Worm (Caenorhabditis elegans) whole organism, L4 larva: ENCODE measurements around the gene cyp-35A4.

Source experiments
- D1046.2 ChIP-seq: fragments of 200-800 bp; sonication (Bioruptor generic); IDR thresholded peaks from 2 replicates; pipeline ENCODE4 v1.3.6; 2022; ENCODE audit warnings: missing genetic modification characterization, missing compliant biosample characterization
- F37D6.2 ChIP-seq: sonication (generic microtip); optimal IDR thresholded peaks from 2 replicates; lab custom pipeline; 2016; ENCODE audit warnings: mild to moderate bottlenecking, missing genetic modification characterization, missing compliant biosample characterization
- F44E2.7 ChIP-seq: fragments of 200-800 bp; sonication (Bioruptor generic); IDR thresholded peaks from 2 replicates; pipeline ENCODE4 v2.1.2; 2022; ENCODE audit warnings: missing genetic modification characterization, missing compliant biosample characterization
- F49E8.2 ChIP-seq: sonication (generic microtip); optimal IDR thresholded peaks from 2 replicates; lab custom pipeline; 2016; ENCODE audit warnings: missing compliant biosample characterization, mild to moderate bottlenecking, missing genetic modification characterization, borderline replicate concordance
- Y48G9A.11 ChIP-seq: fragments of 200-800 bp; sonication (Bioruptor generic); IDR thresholded peaks from 2 replicates; pipeline ENCODE4 v1.3.6; 2022; ENCODE audit warnings: missing genetic modification reagents, missing genetic modification characterization, missing compliant biosample characterization
- aha-1 ChIP-seq: fragments of 150-350 bp; peaks from one replicate; lab custom pipeline; 2014; ENCODE audit warnings: missing biosample characterization, missing genetic modification characterization
- ceh-32 ChIP-seq: sonication (generic microtip); optimal IDR thresholded peaks from 2 replicates; lab custom pipeline; 2016; ENCODE audit warnings: mild to moderate bottlenecking, missing genetic modification characterization, missing compliant biosample characterization; ENCODE audit not compliant: poor library complexity
- ceh-44 ChIP-seq: fragments of 200-800 bp; sonication (Bioruptor generic); IDR thresholded peaks from 2 replicates; pipeline ENCODE4 v1.3.6; 2022; ENCODE audit warnings: missing genetic modification reagents, missing genetic modification characterization, missing compliant biosample characterization
- ceh-62 ChIP-seq: sonication (generic microtip); optimal IDR thresholded peaks from 2 replicates; lab custom pipeline; 2017; ENCODE audit warnings: missing biosample characterization, missing genetic modification characterization
- ceh-82 ChIP-seq: sonication (generic microtip); optimal IDR thresholded peaks from 2 replicates; lab custom pipeline; 2017; ENCODE audit warnings: missing biosample characterization, missing genetic modification characterization
- daf-16 ChIP-seq, 3 experiments: sonication (generic microtip); optimal IDR thresholded peaks; 2 replicates each; lab custom pipeline; 2016 to 2017; ENCODE audit warnings: missing genetic modification characterization in 3 of 3, missing genetic modification reagents in 3 of 3, mild to moderate bottlenecking in 2 of 3, missing compliant biosample characterization in 2 of 3, missing biosample characterization in 1 of 3, moderate library complexity in 1 of 3
- daf-19 ChIP-seq: fragments of 200-800 bp; sonication (Bioruptor generic); conservative IDR thresholded peaks from 2 replicates; pipeline ENCODE4 v1.3.6; 2022; ENCODE audit warnings: missing genetic modification characterization, missing compliant biosample characterization
- dmd-9 ChIP-seq: fragments of 200-800 bp; sonication (Bioruptor generic); IDR thresholded peaks from 2 replicates; pipeline ENCODE4 v1.3.6; 2022; ENCODE audit warnings: missing genetic modification reagents, missing genetic modification characterization, missing compliant biosample characterization
- dpl-1 ChIP-seq: fragments of 150-350 bp; optimal IDR thresholded peaks from 2 replicates; lab custom pipeline; 2014; ENCODE audit warnings: missing biosample characterization, missing genetic modification reagents, missing genetic modification characterization
- duxl-1 ChIP-seq: sonication (generic microtip); optimal IDR thresholded peaks from 2 replicates; lab custom pipeline; 2016; ENCODE audit warnings: mild to moderate bottlenecking, missing genetic modification characterization, moderate library complexity, missing compliant biosample characterization; ENCODE audit not compliant: poor library complexity
- fos-1 ChIP-seq: fragments of 150-350 bp; optimal IDR thresholded peaks from 2 replicates; lab custom pipeline; 2014; ENCODE audit warnings: missing biosample characterization, missing genetic modification characterization
- gei-8 ChIP-seq: fragments of 200-800 bp; sonication (Bioruptor generic); optimal IDR thresholded peaks from 2 replicates; lab custom pipeline; 2018; ENCODE audit warnings: mild to moderate bottlenecking, missing genetic modification characterization, missing compliant biosample characterization
- hlh-30 ChIP-seq: sonication (generic microtip); optimal IDR thresholded peaks from 2 replicates; lab custom pipeline; 2017; ENCODE audit warnings: antibody characterized with exemption, mild to moderate bottlenecking, missing genetic modification characterization, missing compliant biosample characterization; ENCODE audit not compliant: insufficient read depth
- jun-1 ChIP-seq: fragments of 150-350 bp; optimal IDR thresholded peaks from 2 replicates; lab custom pipeline; 2014; ENCODE audit warnings: missing biosample characterization, missing genetic modification reagents, missing genetic modification characterization
- lim-7 ChIP-seq: fragments of 200-800 bp; sonication (Bioruptor generic); IDR thresholded peaks from 2 replicates; pipeline ENCODE4 v1.3.6; 2022; ENCODE audit warnings: missing genetic modification characterization, missing compliant biosample characterization
- lin-29 ChIP-seq: fragments of 200-800 bp; sonication (Bioruptor generic); IDR thresholded peaks from 2 replicates; pipeline ENCODE4 v1.3.6; 2022; ENCODE audit warnings: missing genetic modification reagents, missing genetic modification characterization, missing compliant biosample characterization
- lsy-2 ChIP-seq, 2 experiments: fragments of 150-350 bp in 1 of 2; sonication (generic microtip) in 1 of 2; optimal IDR thresholded peaks; 2 replicates each; lab custom pipeline; 2014 to 2017; ENCODE audit warnings: missing biosample characterization in 2 of 2, missing genetic modification characterization in 2 of 2
- mes-2 ChIP-seq: sonication (generic microtip); optimal IDR thresholded peaks from 2 replicates; lab custom pipeline; 2016; ENCODE audit warnings: missing genotype, mild to moderate bottlenecking, missing genetic modification characterization, missing compliant biosample characterization; ENCODE audit not compliant: poor library complexity, severe bottlenecking
- mxl-2 ChIP-seq: fragments of 200-800 bp; sonication (Bioruptor generic); conservative IDR thresholded peaks from 2 replicates; pipeline ENCODE4 v1.3.6; 2022; ENCODE audit warnings: missing genetic modification reagents, missing genetic modification characterization, missing compliant biosample characterization
- nhr-10 ChIP-seq: fragments of 150-350 bp; optimal IDR thresholded peaks from 2 replicates; lab custom pipeline; 2014; ENCODE audit warnings: missing biosample characterization, missing genetic modification characterization
- nhr-237 ChIP-seq: sonication (generic microtip); optimal IDR thresholded peaks from 2 replicates; lab custom pipeline; 2017; ENCODE audit warnings: missing biosample characterization, missing genetic modification characterization
- nhr-28 ChIP-seq: fragments of 150-350 bp; optimal IDR thresholded peaks from 2 replicates; lab custom pipeline; 2014; ENCODE audit warnings: missing biosample characterization, missing genetic modification characterization
- nhr-6 ChIP-seq: fragments of 150-350 bp; optimal IDR thresholded peaks from 2 replicates; lab custom pipeline; 2014; ENCODE audit warnings: missing biosample characterization, missing genetic modification characterization
- pqm-1 ChIP-seq: sonication (generic microtip); optimal IDR thresholded peaks from 2 replicates; lab custom pipeline; 2017; ENCODE audit warnings: missing biosample characterization, missing genetic modification characterization
- sdz-12 ChIP-seq: fragments of 200-800 bp; sonication (Bioruptor generic); optimal IDR thresholded peaks from 2 replicates; lab custom pipeline; 2018; ENCODE audit warnings: mild to moderate bottlenecking, missing genetic modification characterization, missing compliant biosample characterization
- spr-1 ChIP-seq: sonication (generic microtip); optimal IDR thresholded peaks from 2 replicates; lab custom pipeline; 2016; ENCODE audit warnings: mild to moderate bottlenecking, missing genetic modification characterization, missing compliant biosample characterization
- tag-97 ChIP-seq: fragments of 200-800 bp; sonication (Bioruptor generic); IDR thresholded peaks from 2 replicates; pipeline ENCODE4 v1.3.6; 2022; ENCODE audit warnings: missing genetic modification characterization, missing compliant biosample characterization
- zfp-3 ChIP-seq: fragments of 200-800 bp; sonication (Bioruptor generic); conservative IDR thresholded peaks from 2 replicates; pipeline ENCODE4 v1.3.6; 2022; ENCODE audit warnings: missing genetic modification reagents, missing genetic modification characterization, missing compliant biosample characterization
- zip-2 ChIP-seq: fragments of 150-350 bp; optimal IDR thresholded peaks from 2 replicates; lab custom pipeline; 2014; ENCODE audit warnings: missing biosample characterization, missing genetic modification characterization
- ztf-11 ChIP-seq: fragments of 150-350 bp; optimal IDR thresholded peaks from 2 replicates; lab custom pipeline; 2014; ENCODE audit warnings: missing biosample characterization, missing genetic modification characterization

Gene cyp-35A4

ce11 chrV:4029627-4030026 is 1.8 kb upstream of the cyp-35A4 start:
- no peak for TF ChIP-seq ceh-62 (tag; lab: Kevin White, UChicago)
- TF ChIP-seq mes-2 (tag; lab: Kevin White, UChicago): peak; percentile 31
- no peak for TF ChIP-seq ztf-11 (tag; lab: Kevin White, UChicago)
- peak; percentile 54 for TF ChIP-seq duxl-1 (tag; lab: Kevin White, UChicago)
- TF ChIP-seq zfp-3: no peak
- TF ChIP-seq daf-19 (GFP tag; lab: Robert Waterston, UW): no peak
- peak; percentile 31 for TF ChIP-seq aha-1
- TF ChIP-seq nhr-6 (tag; lab: Kevin White, UChicago): no peak
- TF ChIP-seq hlh-30 (tag; lab: Kevin White, UChicago): peak; percentile 31
- TF ChIP-seq jun-1 (tag; lab: Kevin White, UChicago): no peak
- peak; percentile 1 for TF ChIP-seq nhr-28 (tag; lab: Kevin White, UChicago)
- TF ChIP-seq Y48G9A.11 (GFP tag; lab: Robert Waterston, UW): no peak
- TF ChIP-seq lim-7 (GFP tag; lab: Robert Waterston, UW): no peak
- TF ChIP-seq, all 104 proteins: peak for 5

ce11 chrV:4034303-4034702 is 2.9 kb downstream of the cyp-35A4 start, which contains the start of gene C49G7.7:
Gene C49G7.7, plus strand, starts transcription at chrV:4034476.
- peak; percentile 58 for TF ChIP-seq zip-2 (tag; lab: Kevin White, UChicago)
- TF ChIP-seq gei-8: no peak
- peak; percentile 29 for TF ChIP-seq pqm-1 (tag; lab: Kevin White, UChicago)
- no peak for TF ChIP-seq daf-16 (GFP tag; optimal IDR thresholded peaks at IDR 0.05; lab: Kevin White, UChicago)
- peak; percentile 27 for TF ChIP-seq daf-16 (tag; optimal IDR thresholded peaks at IDR 0.05; lab: Kevin White, UChicago)
- peak; percentile 32 for TF ChIP-seq aha-1

ce11 chrV:4035811-4036210 is 4.4 kb downstream of the cyp-35A4 start, which contains the start of gene C49G7.13:
Gene C49G7.13, plus strand, starts transcription at chrV:4036111.
- no peak for TF ChIP-seq dmd-9 (GFP tag; lab: Robert Waterston, UW)
- TF ChIP-seq lsy-2 (tag; optimal IDR thresholded peaks at IDR 0.05; lab: Kevin White, UChicago): no peak
- TF ChIP-seq F44E2.7 (GFP tag; lab: Robert Waterston, UW): no peak
- TF ChIP-seq mxl-2 (GFP tag; lab: Robert Waterston, UW): no peak
- TF ChIP-seq ceh-32 (tag; lab: Kevin White, UChicago): no peak
- TF ChIP-seq Y48G9A.11 (GFP tag; lab: Robert Waterston, UW): no peak
- no peak for TF ChIP-seq fos-1 (tag; lab: Kevin White, UChicago)
- no peak for TF ChIP-seq ceh-82
- no peak for TF ChIP-seq spr-1 (tag; lab: Kevin White, UChicago)
- TF ChIP-seq pqm-1 (tag; lab: Kevin White, UChicago): no peak
- TF ChIP-seq dpl-1: no peak
- TF ChIP-seq nhr-237 (tag; lab: Kevin White, UChicago): no peak
- TF ChIP-seq duxl-1 (tag; lab: Kevin White, UChicago): no peak
- no peak for TF ChIP-seq ceh-44 (GFP tag; lab: Robert Waterston, UW)
- no peak for TF ChIP-seq lin-29 (GFP tag; lab: Robert Waterston, UW)
- no peak for TF ChIP-seq nhr-10 (tag; lab: Kevin White, UChicago)
- TF ChIP-seq F37D6.2 (tag; lab: Kevin White, UChicago): no peak
- TF ChIP-seq tag-97 (GFP tag; lab: Robert Waterston, UW): no peak
- TF ChIP-seq F49E8.2: no peak
- no peak for TF ChIP-seq D1046.2 (GFP tag; lab: Robert Waterston, UW)
- TF ChIP-seq, all 104 proteins: peak for 0

- no peak for TF ChIP-seq sdz-12 (GFP tag; lab: Kevin White, UChicago)
Measured at ce11 chrV:4038110-4038509, 6.7 kb downstream of the cyp-35A4 start, which contains the start of gene C49G7.12. Gene C49G7.12, plus strand, starts transcription at chrV:4038410.
